Worm (Caenorhabditis elegans): ENCODE measurements around the gene F43H9.3.

ce11 chrV:8022040-8022439 lies 2.7 kb downstream of the F43H9.3 start, which contains the start of gene ech-3:
- TF ChIP-seq C04F5.9 (tag; optimal IDR thresholded peaks at IDR 0.05) (no peak), ztf-4 (tag; optimal IDR thresholded peaks at IDR 0.05) (no peak), ceh-82 (tag; optimal IDR thresholded peaks at IDR 0.05) (no peak)

Measured in whole organism, L1 larva.